In genomic region chrIII:11496496-11496895, ce11 we compare ENCODE assay signal across 4 worm cellular contexts.
A peak's percentile ranks its signal among the peaks of the same experiment; 100 is the strongest.
TF ChIP-seq lines count a peak whose summit lies in the region.

Gene Y66D12A.24 (plus strand): TSS chrIII:11496865.

TF ChIP-seq in whole organism, L1 larva, 84 proteins besides CTCF, POLR2A, EP300 and RAD21 (continued from another document):
- TF ChIP-seq ztf-4 (tag; optimal IDR thresholded peaks at IDR 0.05; lab: Kevin White, UChicago) (no peak), C04F5.9 (tag; optimal IDR thresholded peaks at IDR 0.05; lab: Kevin White, UChicago) (no peak), hlh-4 (tag; optimal IDR thresholded peaks at IDR 0.05; lab: Kevin White, UChicago) (no peak), nhr-47 (tag; optimal IDR thresholded peaks at IDR 0.05; lab: Kevin White, UChicago) (no peak), lin-13 (GFP tag; optimal IDR thresholded peaks at IDR 0.05; lab: Kevin White, UChicago) (no peak), blmp-1 (tag; optimal IDR thresholded peaks at IDR 0.05; lab: Kevin White, UChicago) (no peak), lin-39 (tag; optimal IDR thresholded peaks at IDR 0.05; lab: Kevin White, UChicago) (no peak), unc-130 (tag; optimal IDR thresholded peaks at IDR 0.05; lab: Kevin White, UChicago) (no peak), pqm-1 (tag; optimal IDR thresholded peaks at IDR 0.05; lab: Kevin White, UChicago) (peak; percentile 42), grh-1 (GFP tag; IDR thresholded peaks at IDR 0.05; lab: Robert Waterston, UW) (no peak), nhr-85 (tag; lab: Kevin White, UChicago) (peak; percentile 32), nhr-20 (tag; optimal IDR thresholded peaks at IDR 0.05; lab: Kevin White, UChicago) (peak; percentile 5), ces-1 (GFP tag; optimal IDR thresholded peaks at IDR 0.05; lab: Kevin White, UChicago) (no peak), nhr-90 (tag; optimal IDR thresholded peaks at IDR 0.05; lab: Kevin White, UChicago; ENCODE audit: poor library complexity) (peak; percentile 5)

TF ChIP-seq in whole organism, L2 larva, 48 proteins besides CTCF, POLR2A, EP300 and RAD21 (continued from another document):
- TF ChIP-seq zag-1 (tag; optimal IDR thresholded peaks at IDR 0.05; lab: Kevin White, UChicago) (no peak), lin-11 (tag; optimal IDR thresholded peaks at IDR 0.05; lab: Kevin White, UChicago) (no peak), elt-1 (tag; optimal IDR thresholded peaks at IDR 0.05; lab: Kevin White, UChicago) (no peak), R02D3.7 (tag; optimal IDR thresholded peaks at IDR 0.05; lab: Kevin White, UChicago) (no peak), ztf-11 (tag; optimal IDR thresholded peaks at IDR 0.05; lab: Kevin White, UChicago) (no peak), unc-39 (tag; optimal IDR thresholded peaks at IDR 0.05; lab: Kevin White, UChicago) (no peak), nhr-21 (tag; optimal IDR thresholded peaks at IDR 0.05; lab: Kevin White, UChicago) (no peak), nhr-77 (tag; optimal IDR thresholded peaks at IDR 0.05; lab: Kevin White, UChicago) (no peak)
TF ChIP-seq in whole organism, L2 larva: peak in this region for 5.

TF ChIP-seq in whole organism, L3 larva, 47 proteins besides CTCF, POLR2A, EP300 and RAD21 (continued from another document):
- no peak for TF ChIP-seq snpc-4 (tag; optimal IDR thresholded peaks at IDR 0.05; lab: Kevin White, UChicago)
- TF ChIP-seq sea-2 (GFP tag; optimal IDR thresholded peaks at IDR 0.05; lab: Kevin White, UChicago), result no peak

TF ChIP-seq in whole organism, L4 larva, 104 proteins besides CTCF, POLR2A, EP300 and RAD21 (continued from another document):
- 0 out of 2 replicates have a peak, but pooled peaks have one; percentile 41 for TF ChIP-seq pha-4 (GFP tag; IDR thresholded peaks at IDR 0.05; lab: Robert Waterston, UW)
- TF ChIP-seq pha-4 (tag; optimal IDR thresholded peaks at IDR 0.05; lab: Kevin White, UChicago), result no peak
- TF ChIP-seq nhr-25 (tag; optimal IDR thresholded peaks at IDR 0.05; lab: Kevin White, UChicago; ENCODE audit: borderline replicate concordance, insufficient read depth), result no peak
- peak; percentile 23 for TF ChIP-seq mes-2 (tag; optimal IDR thresholded peaks at IDR 0.05; lab: Kevin White, UChicago; ENCODE audit: poor library complexity, severe bottlenecking)
- TF ChIP-seq daf-8 (GFP tag; IDR thresholded peaks at IDR 0.05; lab: Robert Waterston, UW), result no peak
- peak; percentile 69 for TF ChIP-seq mxl-3 (GFP tag; optimal IDR thresholded peaks at IDR 0.05; lab: Kevin White, UChicago)
- peak; percentile 71 for TF ChIP-seq dmd-6 (GFP tag; IDR thresholded peaks at IDR 0.05; lab: Robert Waterston, UW)
- TF ChIP-seq nhr-41 (GFP tag; IDR thresholded peaks at IDR 0.05; lab: Robert Waterston, UW), result peak; percentile 96
- TF ChIP-seq F44E2.7 (GFP tag; IDR thresholded peaks at IDR 0.05; lab: Robert Waterston, UW), result no peak
- no peak for TF ChIP-seq unc-62 (GFP tag; optimal IDR thresholded peaks at IDR 0.05 in 1 of 2; lab: Kevin White, UChicago)
- no peak for TF ChIP-seq unc-62 (tag; optimal IDR thresholded peaks at IDR 0.05; lab: Kevin White, UChicago)
- no peak for TF ChIP-seq duxl-1 (tag; optimal IDR thresholded peaks at IDR 0.05; lab: Kevin White, UChicago; ENCODE audit: poor library complexity)
- peak; percentile 85 for TF ChIP-seq nhr-6 (tag; optimal IDR thresholded peaks at IDR 0.05; lab: Kevin White, UChicago)
- TF ChIP-seq tra-1 (GFP tag; IDR thresholded peaks at IDR 0.05; lab: Robert Waterston, UW), result 0 out of 2 replicates have a peak, but pooled peaks have one; percentile 20
- TF ChIP-seq dpl-1 (GFP tag; optimal IDR thresholded peaks at IDR 0.05; lab: Kevin White, UChicago), result peak; percentile 10
- TF ChIP-seq lsy-2 (tag; optimal IDR thresholded peaks at IDR 0.05; lab: Kevin White, UChicago), result peak in 1 of 2 experiments; percentile 17
- peak; percentile 66 for TF ChIP-seq hlh-30 (tag; optimal IDR thresholded peaks at IDR 0.05; lab: Kevin White, UChicago; ENCODE audit: insufficient read depth)
